Fruit fly (Drosophila melanogaster): ENCODE data around the gene CG34404.

Gene CG34404

dm6 chr3R:15356645-15357431 lies 10.6 kb downstream of the CG34404 start, which contains the start of the genes Atg4b and Hibch (continued):
- TF ChIP-seq amos (GFP tag; IDR thresholded peaks at IDR 0.05; ENCODE audit: partially characterized antibody), result peak; percentile 41; the same call in 1 of the 2 replicates
- TF ChIP-seq pzg (GFP tag; optimal IDR thresholded peaks at IDR 0.05), result peak; percentile 47
- no peak for TF ChIP-seq Abd-B (GFP tag; optimal IDR thresholded peaks at IDR 0.05)
- TF ChIP-seq Bgb (GFP tag; IDR thresholded peaks at IDR 0.05; ENCODE audit: partially characterized antibody), result no peak
- peak; percentile 34 for TF ChIP-seq jumu (GFP tag; optimal IDR thresholded peaks at IDR 0.05)
- TF ChIP-seq dan (GFP tag; IDR thresholded peaks at IDR 0.05), result peak; percentile 57
- no peak for TF ChIP-seq Mes4 (GFP tag; optimal IDR thresholded peaks at IDR 0.05)
- TF ChIP-seq CG11398 (GFP tag; optimal IDR thresholded peaks at IDR 0.05), result no peak
- TF ChIP-seq lbe (GFP tag; optimal IDR thresholded peaks at IDR 0.05), result peak; percentile 80
- TF ChIP-seq CG10147 (GFP tag; optimal IDR thresholded peaks at IDR 0.05), result peak; percentile 85
- no peak for TF ChIP-seq crol (GFP tag; IDR thresholded peaks at IDR 0.05)
- no peak for TF ChIP-seq Hmx (GFP tag; optimal IDR thresholded peaks at IDR 0.05)
- no peak for TF ChIP-seq CG12071 (GFP tag; optimal IDR thresholded peaks at IDR 0.05)
- TF ChIP-seq h (optimal IDR thresholded peaks at IDR 0.05), result no peak
- TF ChIP-seq Taf1 (GFP tag; IDR thresholded peaks at IDR 0.05), result peak; percentile 61; the same call in 1 of the 2 replicates
- TF ChIP-seq CG7556 (GFP tag; optimal IDR thresholded peaks at IDR 0.05), result peak; percentile 87
- TF ChIP-seq CG12769 (tag; optimal IDR thresholded peaks at IDR 0.05), result no peak
- peak; percentile 65 for TF ChIP-seq CG10959 (GFP tag; IDR thresholded peaks at IDR 0.05)
- peak; percentile 94 for TF ChIP-seq CG6689 (GFP tag; IDR thresholded peaks at IDR 0.05)
- no peak for TF ChIP-seq disco-r (GFP tag; optimal IDR thresholded peaks at IDR 0.05)
- TF ChIP-seq dimm (GFP tag; IDR thresholded peaks at IDR 0.05), result 0 out of 2 replicates have a peak, but pooled peaks have one; percentile 30
- peak; percentile 86 for TF ChIP-seq CG13296 (GFP tag; optimal IDR thresholded peaks at IDR 0.05)
- TF ChIP-seq HHEX (GFP tag; optimal IDR thresholded peaks at IDR 0.05), result peak; percentile 81
- peak; percentile 40 for TF ChIP-seq HLH54F (GFP tag; optimal IDR thresholded peaks at IDR 0.05)
- 0 out of 2 replicates have a peak, but pooled peaks have one; percentile 42 for TF ChIP-seq chm (GFP tag; IDR thresholded peaks at IDR 0.05)
- TF ChIP-seq NC2β (GFP tag; optimal IDR thresholded peaks at IDR 0.05), result no peak
- TF ChIP-seq ap (GFP tag; IDR thresholded peaks at IDR 0.05), result peak; percentile 53; the same call in 1 of the 2 replicates
- peak; percentile 98 for TF ChIP-seq ewg (GFP tag; optimal IDR thresholded peaks at IDR 0.05)
- peak; percentile 87 for TF ChIP-seq CG4404 (GFP tag; IDR thresholded peaks at IDR 0.05)
- peak; percentile 58 for TF ChIP-seq CG18011 (GFP tag; optimal IDR thresholded peaks at IDR 0.05)
- no peak for TF ChIP-seq pita (GFP tag; optimal IDR thresholded peaks at IDR 0.05)
- peak; percentile 69 for TF ChIP-seq CG2116 (GFP tag; optimal IDR thresholded peaks at IDR 0.05)
- TF ChIP-seq sima (GFP tag; optimal IDR thresholded peaks at IDR 0.05), result no peak
- TF ChIP-seq BEAF-32 (GFP tag; optimal IDR thresholded peaks at IDR 0.05), result peak; percentile 41
- TF ChIP-seq Sry-β (GFP tag; optimal IDR thresholded peaks at IDR 0.05), result peak; percentile 48
- peak; percentile 52 for TF ChIP-seq CG8359 (GFP tag; optimal IDR thresholded peaks at IDR 0.05; ENCODE audit: borderline replicate concordance)
- peak; percentile 82 for TF ChIP-seq caup (GFP tag; optimal IDR thresholded peaks at IDR 0.05; ENCODE audit: severe bottlenecking)
- TF ChIP-seq zf30C (GFP tag; optimal IDR thresholded peaks at IDR 0.05), result no peak
- TF ChIP-seq fru (optimal IDR thresholded peaks at IDR 0.05), result no peak
- TF ChIP-seq Rfx (GFP tag; IDR thresholded peaks at IDR 0.05), result peak; percentile 89
- TF ChIP-seq sqz (GFP tag; optimal IDR thresholded peaks at IDR 0.05), result no peak
- peak; percentile 84 for TF ChIP-seq CG15514 (GFP tag; optimal IDR thresholded peaks at IDR 0.05)
- TF ChIP-seq CG7839 (tag; optimal IDR thresholded peaks at IDR 0.05), result peak; percentile 89
- TF ChIP-seq yki (optimal IDR thresholded peaks at IDR 0.05), result no peak
- no peak for TF ChIP-seq CG34224 (GFP tag; IDR thresholded peaks at IDR 0.05; ENCODE audit: partially characterized antibody)
- TF ChIP-seq Fer3 (tag; optimal IDR thresholded peaks at IDR 0.05), result peak; percentile 87
- TF ChIP-seq MBD-R2 (GFP tag; IDR thresholded peaks at IDR 0.05), result peak; percentile 87
- peak; percentile 64 for TF ChIP-seq CG17385 (GFP tag; optimal IDR thresholded peaks at IDR 0.05)
- TF ChIP-seq Gug (GFP tag; IDR thresholded peaks at IDR 0.05), result peak; percentile 81
